Fruit fly (Drosophila melanogaster) whole organism, embryonic: ENCODE data around the gene CG2794.
A peak's percentile ranks its signal among the peaks of the same experiment; 100 is the strongest.

Experiments
- CG13123 ChIP-seq: fragments of 200-800 bp; sonication (Bioruptor generic); optimal IDR thresholded peaks from 2 replicates; lab custom pipeline; 2016; ENCODE audit warnings: missing biosample characterization, missing genetic modification characterization
- CG14860 ChIP-seq: fragments of 200-800 bp; sonication (Bioruptor generic); IDR thresholded peaks from 3 replicates; pipeline ENCODE4 v1.3.6; 2022; ENCODE audit warnings: missing biosample characterization, missing genetic modification characterization; ENCODE audit not compliant: partially characterized antibody
- CG15073 ChIP-seq: fragments of 200-800 bp; sonication (Bioruptor generic); optimal IDR thresholded peaks from 2 replicates; lab custom pipeline; 2016; ENCODE audit warnings: missing biosample characterization, missing genetic modification characterization
- CG15696 ChIP-seq: fragments of 200-800 bp; sonication (Bioruptor generic); optimal IDR thresholded peaks from 2 replicates; lab custom pipeline; 2019; ENCODE audit warnings: missing biosample characterization, mild to moderate bottlenecking, missing genetic modification characterization, moderate library complexity
- CG30020 ChIP-seq: fragments of 200-800 bp; optimal IDR thresholded peaks from 2 replicates; lab custom pipeline; 2019; ENCODE audit warnings: missing biosample characterization, mild to moderate bottlenecking, missing genetic modification characterization, moderate library complexity
- CG30431 ChIP-seq: fragments of 200-800 bp; sonication (Bioruptor generic); optimal IDR thresholded peaks from 2 replicates; lab custom pipeline; 2017; ENCODE audit warnings: missing biosample characterization, missing genetic modification characterization
- CG34376 ChIP-seq: fragments of 200-800 bp; sonication (Bioruptor generic); optimal IDR thresholded peaks from 2 replicates; lab custom pipeline; 2018; ENCODE audit warnings: missing biosample characterization, mild to moderate bottlenecking, missing genetic modification characterization
- CG34422 ChIP-seq: fragments of 200-800 bp; sonication (Bioruptor generic); IDR thresholded peaks from 3 replicates; pipeline ENCODE4 v1.3.6; 2022; ENCODE audit warnings: missing biosample characterization, missing genetic modification characterization
- CG3726 ChIP-seq: fragments of 200-800 bp; sonication (Bioruptor generic); IDR thresholded peaks from 3 replicates; pipeline ENCODE4, ENCODE4 v1.3.6; 2022; ENCODE audit warnings: missing biosample characterization, missing genetic modification characterization
- CG4404 ChIP-seq: fragments of 200-800 bp; sonication (Bioruptor generic); IDR thresholded peaks from 2 replicates; pipeline ENCODE4 v1.3.6; 2022; ENCODE audit warnings: missing biosample characterization, missing genetic modification characterization
- CG4424 ChIP-seq: fragments of 200-800 bp; sonication (Bioruptor generic); optimal IDR thresholded peaks from 3 replicates; lab custom pipeline; 2016; ENCODE audit warnings: missing biosample characterization, missing genetic modification characterization
- CG4707 ChIP-seq: fragments of 200-800 bp; sonication (Bioruptor generic); optimal IDR thresholded peaks from 2 replicates; lab custom pipeline; 2018; ENCODE audit warnings: missing biosample characterization, mild to moderate bottlenecking, missing genetic modification characterization, moderate library complexity
- CG4730 ChIP-seq: fragments of 200-800 bp; sonication (Bioruptor generic); IDR thresholded peaks from 2 replicates; pipeline ENCODE4 v1.3.6; 2022; ENCODE audit warnings: missing biosample characterization, missing genetic modification characterization
- CG6765 ChIP-seq: fragments of 200-800 bp; sonication (Bioruptor generic); optimal IDR thresholded peaks from 3 replicates; lab custom pipeline; 2017; ENCODE audit warnings: missing biosample characterization, mild to moderate bottlenecking, missing genetic modification characterization
- CG6854 ChIP-seq: fragments of 200-800 bp; sonication (Bioruptor generic); optimal IDR thresholded peaks from 3 replicates; lab custom pipeline; 2017; ENCODE audit warnings: missing biosample characterization, mild to moderate bottlenecking, missing genetic modification characterization
- CG7987 ChIP-seq: fragments of 200-800 bp; sonication (Bioruptor generic); optimal IDR thresholded peaks from 2 replicates; lab custom pipeline; 2018; ENCODE audit warnings: missing biosample characterization, mild to moderate bottlenecking, missing genetic modification characterization, moderate library complexity
- CG8388 ChIP-seq: fragments of 200-800 bp; sonication (Bioruptor generic); optimal IDR thresholded peaks from 2 replicates; lab custom pipeline; 2019; ENCODE audit warnings: missing biosample characterization, mild to moderate bottlenecking, missing genetic modification characterization, moderate library complexity
- CG9437 ChIP-seq: fragments of 200-800 bp; sonication (Bioruptor generic); optimal IDR thresholded peaks from 2 replicates; lab custom pipeline; 2018; ENCODE audit warnings: missing biosample characterization, mild to moderate bottlenecking, missing genetic modification characterization
- CG9609 ChIP-seq: fragments of 200-800 bp; sonication (Bioruptor generic); optimal IDR thresholded peaks from 3 replicates; lab custom pipeline; 2016; ENCODE audit warnings: missing biosample characterization, missing genetic modification characterization
- CG9797 ChIP-seq: fragments of 200-800 bp; sonication (Bioruptor generic); optimal IDR thresholded peaks from 3 replicates; lab custom pipeline; 2018; ENCODE audit warnings: missing biosample characterization, mild to moderate bottlenecking, missing genetic modification characterization
- CkIIα-i1 ChIP-seq: fragments of 200-800 bp; sonication (Bioruptor generic); IDR thresholded peaks from 2 replicates; pipeline ENCODE4 v1.3.6; 2022; ENCODE audit warnings: missing biosample characterization, missing genetic modification characterization
- E2f1 ChIP-seq: fragments of 200-800 bp; sonication (Bioruptor generic); IDR thresholded peaks from 2 replicates; pipeline ENCODE4 v1.3.6; 2022; ENCODE audit warnings: missing biosample characterization, missing genetic modification characterization
- Eip74EF ChIP-seq, 2 experiments: fragments of 200-800 bp in 1 of 2; fragments of >200 bp in 1 of 2; sonication (Bioruptor generic) in 1 of 2; optimal IDR thresholded peaks; 2 replicates each; lab custom pipeline; 2017 to 2019; ENCODE audit warnings: missing biosample characterization in 2 of 2, missing genetic modification characterization in 2 of 2, mild to moderate bottlenecking in 1 of 2, moderate library complexity in 1 of 2
- Ets65A ChIP-seq: fragments of 200-800 bp; sonication (Bioruptor generic); peaks from one replicate; lab custom pipeline; 2016; ENCODE audit warnings: missing biosample characterization, missing genetic modification characterization
- Hmx ChIP-seq: fragments of 200-800 bp; sonication (Bioruptor generic); optimal IDR thresholded peaks from 2 replicates; lab custom pipeline; 2016; ENCODE audit warnings: missing biosample characterization, missing genetic modification characterization
- Hr51 ChIP-seq, 2 experiments: fragments of 200-800 bp; sonication (Bioruptor generic); optimal IDR thresholded peaks; 2 replicates in 1 of 2; 3 replicates in 1 of 2; lab custom pipeline; 2016 to 2018; ENCODE audit warnings: missing biosample characterization in 2 of 2, missing genetic modification characterization in 2 of 2, mild to moderate bottlenecking in 1 of 2, moderate library complexity in 1 of 2
- Lhr ChIP-seq: fragments of 200-800 bp; sonication (Bioruptor generic); optimal IDR thresholded peaks from 3 replicates; lab custom pipeline; 2017; ENCODE audit warnings: mild to moderate bottlenecking, missing biosample characterization, missing genetic modification reagents, missing genetic modification characterization
- Lim3 ChIP-seq: fragments of 200-800 bp; sonication (Bioruptor generic); IDR thresholded peaks from 2 replicates; pipeline ENCODE4 v1.3.6; 2022; ENCODE audit warnings: missing biosample characterization, missing genetic modification characterization
- Lpt ChIP-seq: fragments of >200 bp; optimal IDR thresholded peaks from 2 replicates; lab custom pipeline; 2018; ENCODE audit warnings: missing biosample characterization, missing genetic modification characterization
- MTF-1 ChIP-seq: fragments of 200-800 bp; sonication (Bioruptor generic); optimal IDR thresholded peaks from 2 replicates; lab custom pipeline; 2018; ENCODE audit warnings: missing biosample characterization, mild to moderate bottlenecking, missing genetic modification characterization, borderline replicate concordance
- Nf-YB ChIP-seq: fragments of 200-800 bp; sonication (Bioruptor generic); optimal IDR thresholded peaks from 3 replicates; lab custom pipeline; 2019; ENCODE audit warnings: missing biosample characterization, mild to moderate bottlenecking, missing genetic modification characterization, moderate library complexity
- Sox102F ChIP-seq: fragments of 200-800 bp; sonication (Bioruptor generic); optimal IDR thresholded peaks from 2 replicates; lab custom pipeline; 2018; ENCODE audit warnings: missing biosample characterization, mild to moderate bottlenecking, missing genetic modification characterization, moderate library complexity
- Xbp1 ChIP-seq: fragments of 200-800 bp; sonication (Bioruptor generic); optimal IDR thresholded peaks from 3 replicates; lab custom pipeline; 2016; ENCODE audit warnings: missing biosample characterization, mild to moderate bottlenecking, missing genetic modification characterization
- br ChIP-seq: fragments of >200 bp; optimal IDR thresholded peaks from 2 replicates; lab custom pipeline; 2017
- bsh ChIP-seq, 2 experiments: fragments of 200-800 bp; sonication (Bioruptor generic); optimal IDR thresholded peaks; 2 replicates each; lab custom pipeline; 2017 to 2018; ENCODE audit warnings: mild to moderate bottlenecking in 2 of 2, missing biosample characterization in 2 of 2, missing genetic modification characterization in 2 of 2, moderate library complexity in 1 of 2
- cad ChIP-seq: fragments of >200 bp; optimal IDR thresholded peaks from 2 replicates; lab custom pipeline; 2017; ENCODE audit warnings: missing biosample characterization, missing genetic modification characterization
- caup ChIP-seq: fragments of 200-800 bp; sonication (Bioruptor generic); optimal IDR thresholded peaks from 3 replicates; lab custom pipeline; 2017; ENCODE audit warnings: missing biosample characterization, mild to moderate bottlenecking, missing genetic modification characterization, moderate library complexity; ENCODE audit not compliant: severe bottlenecking
- chinmo ChIP-seq: fragments of 200-800 bp; sonication (Bioruptor generic); IDR thresholded peaks from 4 replicates; pipeline ENCODE4 v1.3.6; 2022; ENCODE audit warnings: missing biosample characterization, missing genetic modification characterization; ENCODE audit not compliant: partially characterized antibody
- crp ChIP-seq, 2 experiments: fragments of 200-800 bp; sonication (Bioruptor generic); optimal IDR thresholded peaks; 2 replicates in 1 of 2; 3 replicates in 1 of 2; lab custom pipeline; 2017; ENCODE audit warnings: missing biosample characterization in 2 of 2, missing genetic modification characterization in 2 of 2, mild to moderate bottlenecking in 1 of 2, moderate library complexity in 1 of 2
- eve ChIP-seq, 2 experiments: fragments of >200 bp; optimal IDR thresholded peaks; 2 replicates each; lab custom pipeline; 2017; ENCODE audit warnings: missing biosample characterization in 2 of 2, missing genetic modification characterization in 2 of 2
- eyg ChIP-seq: fragments of 200-800 bp; sonication (Bioruptor generic); optimal IDR thresholded peaks from 3 replicates; lab custom pipeline; 2016; ENCODE audit warnings: missing biosample characterization, missing genetic modification characterization
- fru ChIP-seq: fragments of >200 bp; optimal IDR thresholded peaks from 2 replicates; lab custom pipeline; 2017
- hbn ChIP-seq: fragments of 200-800 bp; sonication (Bioruptor generic); IDR thresholded peaks from 2 replicates; pipeline ENCODE4 v1.3.6; 2022; ENCODE audit warnings: missing biosample characterization, missing genetic modification characterization; ENCODE audit not compliant: partially characterized antibody
- jumu ChIP-seq: fragments of 200-800 bp; sonication (Bioruptor generic); optimal IDR thresholded peaks from 3 replicates; lab custom pipeline; 2016; ENCODE audit warnings: missing biosample characterization, missing genetic modification characterization
- kni ChIP-seq: fragments of 200-800 bp; sonication (Bioruptor generic); optimal IDR thresholded peaks from 3 replicates; lab custom pipeline; 2017; ENCODE audit warnings: mild to moderate bottlenecking, missing biosample characterization, missing genetic modification reagents, missing genetic modification characterization
- pfk ChIP-seq: fragments of 200-800 bp; sonication (Bioruptor generic); optimal IDR thresholded peaks from 2 replicates; lab custom pipeline; 2018; ENCODE audit warnings: missing biosample characterization, mild to moderate bottlenecking, missing genetic modification characterization, moderate library complexity
- sens-2 ChIP-seq: fragments of 200-800 bp; sonication (Bioruptor generic); IDR thresholded peaks from 2 replicates; pipeline ENCODE4 v1.3.6; 2022; ENCODE audit warnings: missing biosample characterization, missing genetic modification characterization
- sisA ChIP-seq: fragments of 200-800 bp; sonication (Bioruptor generic); IDR thresholded peaks from 2 replicates; pipeline ENCODE4 v1.3.6; 2022; ENCODE audit warnings: missing biosample characterization, missing genetic modification characterization
- slp2 ChIP-seq: fragments of 200-800 bp; sonication (Bioruptor generic); optimal IDR thresholded peaks from 2 replicates; lab custom pipeline; 2016; ENCODE audit warnings: missing biosample characterization, missing genetic modification characterization
- wor ChIP-seq: fragments of 200-800 bp; sonication (Bioruptor generic); IDR thresholded peaks from 2 replicates; pipeline ENCODE4 v1.3.6; 2022; ENCODE audit warnings: missing biosample characterization, missing genetic modification characterization

CG2794 gene

dm6 chr2L:544444-545179, 19.4 kb upstream of the CG2794 start, which contains the start of the genes Spp and nAChRbeta3 (continued):
- TF ChIP-seq Eip74EF (GFP tag; optimal IDR thresholded peaks at IDR 0.05; lab: Kevin White, UChicago) = no peak
- TF ChIP-seq CG15073 (GFP tag; lab: Kevin White, UChicago) = no peak
- no peak for TF ChIP-seq Lhr (GFP tag; lab: Kevin White, UChicago)
- TF ChIP-seq CG30020 (tag; lab: Kevin White, UChicago) = no peak
- TF ChIP-seq Xbp1 (GFP tag; lab: Kevin White, UChicago) = peak; percentile 81
- no peak for TF ChIP-seq slp2 (GFP tag; lab: Kevin White, UChicago)
- no peak for TF ChIP-seq CG8388 (GFP tag; lab: Kevin White, UChicago)
- no peak for TF ChIP-seq Sox102F (GFP tag; lab: Kevin White, UChicago)
- no peak for TF ChIP-seq kni
- TF ChIP-seq chinmo (GFP tag; lab: Robert Waterston, UW) = peak; percentile 59; the same call in 1 of the 4 replicates
- TF ChIP-seq CG13123 (GFP tag; lab: Kevin White, UChicago) = no peak
- no peak for TF ChIP-seq CG4707 (GFP tag; lab: Kevin White, UChicago)
- TF ChIP-seq CG4404 = no peak
- TF ChIP-seq MTF-1 (GFP tag; lab: Kevin White, UChicago) = no peak
- TF ChIP-seq CG9437 (GFP tag; lab: Kevin White, UChicago) = no peak
- no peak for TF ChIP-seq CG4424 (GFP tag; lab: Kevin White, UChicago)
- no peak for TF ChIP-seq CG15696 (tag; lab: Kevin White, UChicago)
- TF ChIP-seq Ets65A (GFP tag; lab: Kevin White, UChicago) = no peak
- TF ChIP-seq fru (lab: Kevin White, UChicago) = no peak
- TF ChIP-seq pfk (GFP tag; lab: Kevin White, UChicago) = no peak
- no peak for TF ChIP-seq Hr51 (GFP tag; optimal IDR thresholded peaks at IDR 0.05; lab: Kevin White, UChicago)
- no peak for TF ChIP-seq CG34376 (GFP tag; lab: Kevin White, UChicago)
- no peak for TF ChIP-seq jumu (GFP tag; lab: Kevin White, UChicago)
- TF ChIP-seq Lpt (GFP tag; lab: Kevin White, UChicago) = no peak
- no peak for TF ChIP-seq CkIIα-i1 (GFP tag; lab: Robert Waterston, UW)
- TF ChIP-seq hbn = peak; percentile 60; the same call in 1 of the 2 replicates
- TF ChIP-seq wor (GFP tag; lab: Robert Waterston, UW) = no peak
- no peak for TF ChIP-seq caup
- TF ChIP-seq CG7987 (GFP tag; lab: Kevin White, UChicago) = no peak
- no peak for TF ChIP-seq CG6854 (GFP tag; lab: Kevin White, UChicago)
- TF ChIP-seq CG34422 (GFP tag; lab: Robert Waterston, UW) = peak; percentile 73; the same call in 1 of the 3 replicates
- TF ChIP-seq Nf-YB = no peak
- no peak for TF ChIP-seq br (lab: Kevin White, UChicago)
- no peak for TF ChIP-seq Hmx (GFP tag; lab: Kevin White, UChicago)
- TF ChIP-seq CG9609 = no peak
- no peak for TF ChIP-seq CG6765 (GFP tag; lab: Kevin White, UChicago)
- TF ChIP-seq CG9797 (GFP tag; lab: Kevin White, UChicago) = peak; percentile 79
- TF ChIP-seq E2f1 = no peak
- TF ChIP-seq bsh (GFP tag; optimal IDR thresholded peaks at IDR 0.05; lab: Kevin White, UChicago) = no peak
- no peak for TF ChIP-seq crp (GFP tag; optimal IDR thresholded peaks at IDR 0.05; lab: Kevin White, UChicago)
- no peak for TF ChIP-seq Lim3 (GFP tag; lab: Robert Waterston, UW)
- no peak for TF ChIP-seq CG30431 (GFP tag; lab: Kevin White, UChicago)
- no peak for TF ChIP-seq eve (GFP tag; optimal IDR thresholded peaks at IDR 0.05; lab: Kevin White, UChicago)
- no peak for TF ChIP-seq sisA (GFP tag; lab: Robert Waterston, UW)
- TF ChIP-seq eyg (GFP tag; lab: Kevin White, UChicago) = no peak
- TF ChIP-seq CG14860 (GFP tag; lab: Robert Waterston, UW) = 0 out of 3 replicates have a peak, but pooled peaks have one; percentile 45
- TF ChIP-seq CG3726 (GFP tag; lab: Robert Waterston, UW) = no peak
- no peak for TF ChIP-seq cad
- TF ChIP-seq sens-2 (GFP tag; lab: Robert Waterston, UW) = no peak
- TF ChIP-seq CG4730 (GFP tag; lab: Robert Waterston, UW) = no peak
